Fruit fly (Drosophila melanogaster) whole organism, embryonic: Measurements from ENCODE around the gene CG3071.

ENCODE experiments used
- Adf1 ChIP-seq: fragments of 200-800 bp; sonication (Bioruptor generic); IDR thresholded peaks from 2 replicates; pipeline ENCODE4 v1.3.6; 2022; ENCODE audit warnings: missing biosample characterization, missing genetic modification characterization
- BEAF-32 ChIP-seq: fragments of 200-800 bp; sonication (Bioruptor generic); optimal IDR thresholded peaks from 3 replicates; lab custom pipeline; 2017; ENCODE audit warnings: missing biosample characterization, missing genetic modification characterization, mild to moderate bottlenecking, moderate library complexity, missing genetic modification reagents
- CG10267 ChIP-seq: fragments of 200-800 bp; sonication (Bioruptor generic); optimal IDR thresholded peaks from 2 replicates; lab custom pipeline; 2018; ENCODE audit warnings: missing biosample characterization, mild to moderate bottlenecking, missing genetic modification characterization, moderate library complexity
- CG1233 ChIP-seq: fragments of 200-800 bp; sonication (Bioruptor generic); optimal IDR thresholded peaks from 4 replicates; lab custom pipeline; 2018; ENCODE audit warnings: missing biosample characterization, mild to moderate bottlenecking, missing genetic modification characterization
- CG12391 ChIP-seq: fragments of 200-800 bp; sonication (Bioruptor generic); optimal IDR thresholded peaks from 3 replicates; lab custom pipeline; 2018; ENCODE audit warnings: missing biosample characterization, mild to moderate bottlenecking, missing genetic modification characterization, moderate library complexity
- CG12659 ChIP-seq: fragments of 200-800 bp; sonication (Bioruptor generic); optimal IDR thresholded peaks from 3 replicates; lab custom pipeline; 2017; ENCODE audit warnings: mild to moderate bottlenecking, missing biosample characterization, missing genetic modification reagents, missing genetic modification characterization
- CG14667 ChIP-seq: fragments of 200-800 bp; sonication (Bioruptor generic); IDR thresholded peaks from 2 replicates; pipeline ENCODE4 v1.3.6; 2022; ENCODE audit warnings: missing biosample characterization, missing genetic modification characterization
- CG15514 ChIP-seq: fragments of 200-800 bp; sonication (Bioruptor generic); optimal IDR thresholded peaks from 3 replicates; lab custom pipeline; 2017; ENCODE audit warnings: missing biosample characterization, missing genetic modification characterization, mild to moderate bottlenecking, moderate library complexity, missing genetic modification reagents
- CG1603 ChIP-seq: fragments of 200-800 bp; sonication (Bioruptor generic); optimal IDR thresholded peaks from 2 replicates; lab custom pipeline; 2019; ENCODE audit warnings: missing biosample characterization, mild to moderate bottlenecking, missing genetic modification characterization, moderate library complexity
- CG2116 ChIP-seq: fragments of 200-800 bp; sonication (Bioruptor generic); optimal IDR thresholded peaks from 3 replicates; lab custom pipeline; 2018; ENCODE audit warnings: missing biosample characterization, mild to moderate bottlenecking, missing genetic modification characterization
- CG3407 ChIP-seq: fragments of 200-800 bp; sonication (Bioruptor generic); optimal IDR thresholded peaks from 2 replicates; lab custom pipeline; 2018; ENCODE audit warnings: missing biosample characterization, mild to moderate bottlenecking, missing genetic modification characterization
- CG34422 ChIP-seq: fragments of 200-800 bp; sonication (Bioruptor generic); IDR thresholded peaks from 3 replicates; pipeline ENCODE4 v1.3.6; 2022; ENCODE audit warnings: missing biosample characterization, missing genetic modification characterization
- CG42726 ChIP-seq: fragments of 200-800 bp; sonication (Bioruptor generic); IDR thresholded peaks from 2 replicates; pipeline ENCODE4 v1.3.6; 2022; ENCODE audit warnings: missing biosample characterization, missing genetic modification characterization; ENCODE audit not compliant: partially characterized antibody
- CG6683 ChIP-seq: fragments of 200-800 bp; sonication (Bioruptor generic); optimal IDR thresholded peaks from 2 replicates; lab custom pipeline; 2017; ENCODE audit warnings: missing biosample characterization, mild to moderate bottlenecking, missing genetic modification characterization, missing genetic modification reagents
- CG7963 ChIP-seq: fragments of 200-800 bp; sonication (Bioruptor generic); IDR thresholded peaks from 3 replicates; pipeline ENCODE4 v1.3.6; 2022; ENCODE audit warnings: missing biosample characterization, missing genetic modification characterization; ENCODE audit not compliant: partially characterized antibody
- CG7987 ChIP-seq: fragments of 200-800 bp; sonication (Bioruptor generic); optimal IDR thresholded peaks from 2 replicates; lab custom pipeline; 2018; ENCODE audit warnings: missing biosample characterization, mild to moderate bottlenecking, missing genetic modification characterization, moderate library complexity
- CG8281 ChIP-seq: fragments of 200-800 bp; sonication (Bioruptor generic); optimal IDR thresholded peaks from 2 replicates; lab custom pipeline; 2018; ENCODE audit warnings: missing biosample characterization, mild to moderate bottlenecking, missing genetic modification characterization, moderate library complexity
- CG8924 ChIP-seq: fragments of 200-800 bp; optimal IDR thresholded peaks from 3 replicates; lab custom pipeline; 2019; ENCODE audit warnings: missing biosample characterization, mild to moderate bottlenecking, missing genetic modification characterization, moderate library complexity
- CG9932 ChIP-seq: fragments of 200-800 bp; sonication (Bioruptor generic); IDR thresholded peaks from 2 replicates; pipeline ENCODE4 v1.3.6; 2022; ENCODE audit warnings: missing biosample characterization, missing genetic modification characterization
- Dip3 ChIP-seq: fragments of 200-800 bp; sonication (Bioruptor generic); optimal IDR thresholded peaks from 3 replicates; lab custom pipeline; 2016; ENCODE audit warnings: missing biosample characterization, missing genetic modification characterization
- Doc3 ChIP-seq: fragments of 200-800 bp; sonication (Bioruptor generic); IDR thresholded peaks from 3 replicates; pipeline ENCODE4 v1.3.6; 2022; ENCODE audit warnings: missing biosample characterization, missing genetic modification characterization; ENCODE audit not compliant: partially characterized antibody
- Dp ChIP-seq: fragments of 200-800 bp; sonication (Bioruptor generic); optimal IDR thresholded peaks from 2 replicates; lab custom pipeline; 2018; ENCODE audit warnings: missing biosample characterization, mild to moderate bottlenecking, missing genetic modification characterization, moderate library complexity
- Dref ChIP-seq: fragments of 200-800 bp; sonication (Bioruptor generic); IDR thresholded peaks from 2 replicates; pipeline ENCODE4 v1.3.6; 2022; ENCODE audit warnings: missing biosample characterization, missing genetic modification characterization
- Hmr ChIP-seq: fragments of 200-800 bp; sonication (Bioruptor generic); optimal IDR thresholded peaks from 3 replicates; lab custom pipeline; 2017; ENCODE audit warnings: mild to moderate bottlenecking, missing biosample characterization, missing genetic modification reagents, missing genetic modification characterization
- MBD-R2 ChIP-seq: fragments of 200-800 bp; sonication (Bioruptor generic); IDR thresholded peaks from 2 replicates; pipeline ENCODE4 v1.3.6; 2022; ENCODE audit warnings: missing biosample characterization, missing genetic modification characterization
- Med ChIP-seq: fragments of 200-800 bp; sonication (Bioruptor generic); peaks from one replicate; lab custom pipeline; 2016; ENCODE audit warnings: missing biosample characterization, missing genetic modification characterization, mild to moderate bottlenecking, inconsistent platforms, moderate library complexity
- Nf-YC ChIP-seq: fragments of 200-800 bp; optimal IDR thresholded peaks from 3 replicates; lab custom pipeline; 2019; ENCODE audit warnings: missing biosample characterization, mild to moderate bottlenecking, missing genetic modification characterization, moderate library complexity
- Pdp1 ChIP-seq, 2 experiments: fragments of 200-800 bp; sonication (Bioruptor generic); optimal IDR thresholded peaks; 3 replicates each; lab custom pipeline; 2016; ENCODE audit warnings: missing biosample characterization in 2 of 2, missing genetic modification characterization in 2 of 2, mild to moderate bottlenecking in 1 of 2, moderate library complexity in 1 of 2
- Poxn ChIP-seq: fragments of 200-800 bp; sonication (Bioruptor generic); IDR thresholded peaks from 2 replicates; pipeline ENCODE4 v1.3.6; 2022; ENCODE audit warnings: missing biosample characterization, missing genetic modification characterization
- Scr ChIP-seq: fragments of 200-800 bp; sonication (Bioruptor generic); IDR thresholded peaks from 2 replicates; pipeline ENCODE4 v1.3.6; 2022; ENCODE audit warnings: missing biosample characterization, missing genetic modification characterization; ENCODE audit not compliant: partially characterized antibody
- Sin3A ChIP-seq: fragments of >200 bp; optimal IDR thresholded peaks from 2 replicates; lab custom pipeline; 2018
- Sry-δ ChIP-seq: fragments of 200-800 bp; sonication (Bioruptor generic); optimal IDR thresholded peaks from 2 replicates; lab custom pipeline; 2016; ENCODE audit warnings: missing biosample characterization, missing genetic modification characterization
- Xbp1 ChIP-seq: fragments of 200-800 bp; sonication (Bioruptor generic); optimal IDR thresholded peaks from 3 replicates; lab custom pipeline; 2016; ENCODE audit warnings: missing biosample characterization, mild to moderate bottlenecking, missing genetic modification characterization
- YL-1 ChIP-seq: fragments of 200-800 bp; sonication (Bioruptor generic); optimal IDR thresholded peaks from 3 replicates; lab custom pipeline; 2017; ENCODE audit warnings: missing biosample characterization, mild to moderate bottlenecking, missing genetic modification characterization
- br ChIP-seq: fragments of >200 bp; optimal IDR thresholded peaks from 2 replicates; lab custom pipeline; 2017
- crol ChIP-seq: fragments of 200-800 bp; sonication (Bioruptor generic); IDR thresholded peaks from 2 replicates; pipeline ENCODE4 v1.3.6; 2022; ENCODE audit warnings: missing biosample characterization, missing genetic modification characterization
- crp ChIP-seq, 2 experiments: fragments of 200-800 bp; sonication (Bioruptor generic); optimal IDR thresholded peaks; 2 replicates in 1 of 2; 3 replicates in 1 of 2; lab custom pipeline; 2017; ENCODE audit warnings: missing biosample characterization in 2 of 2, missing genetic modification characterization in 2 of 2, mild to moderate bottlenecking in 1 of 2, moderate library complexity in 1 of 2
- dm ChIP-seq: fragments of 200-800 bp; sonication (Bioruptor generic); optimal IDR thresholded peaks from 3 replicates; lab custom pipeline; 2016; ENCODE audit warnings: missing biosample characterization, missing genetic modification characterization
- hbn ChIP-seq: fragments of 200-800 bp; sonication (Bioruptor generic); IDR thresholded peaks from 2 replicates; pipeline ENCODE4 v1.3.6; 2022; ENCODE audit warnings: missing biosample characterization, missing genetic modification characterization; ENCODE audit not compliant: partially characterized antibody
- lab ChIP-seq: fragments of 200-800 bp; sonication (Bioruptor generic); optimal IDR thresholded peaks from 3 replicates; lab custom pipeline; 2017; ENCODE audit warnings: missing biosample characterization, missing genetic modification characterization, mild to moderate bottlenecking, moderate library complexity, missing genetic modification reagents
- nerfin-2 ChIP-seq: fragments of 200-800 bp; sonication (Bioruptor generic); IDR thresholded peaks from 2 replicates; pipeline ENCODE4 v1.3.6; 2022; ENCODE audit warnings: missing biosample characterization, missing genetic modification characterization; ENCODE audit not compliant: partially characterized antibody
- nmo ChIP-seq: fragments of 200-800 bp; sonication (Bioruptor generic); optimal IDR thresholded peaks from 2 replicates; lab custom pipeline; 2018; ENCODE audit warnings: missing biosample characterization, mild to moderate bottlenecking, missing genetic modification characterization, moderate library complexity
- phol ChIP-seq: fragments of 200-800 bp; sonication (Bioruptor generic); optimal IDR thresholded peaks from 3 replicates; lab custom pipeline; 2018; ENCODE audit warnings: missing biosample characterization, mild to moderate bottlenecking, missing genetic modification characterization, moderate library complexity
- sens ChIP-seq: fragments of 200-800 bp; sonication (Bioruptor generic); peaks from one replicate; lab custom pipeline; 2016; ENCODE audit warnings: missing biosample characterization, missing genetic modification characterization
- sna ChIP-seq: fragments of 200-800 bp; sonication (Bioruptor generic); IDR thresholded peaks from 2 replicates; pipeline ENCODE4 v1.3.6; 2022; ENCODE audit warnings: missing biosample characterization, missing genetic modification characterization; ENCODE audit not compliant: partially characterized antibody
- sug ChIP-seq: fragments of 200-800 bp; optimal IDR thresholded peaks from 2 replicates; lab custom pipeline; 2019; ENCODE audit warnings: missing biosample characterization, mild to moderate bottlenecking, missing genetic modification characterization, moderate library complexity
- trem ChIP-seq: fragments of 200-800 bp; optimal IDR thresholded peaks from 3 replicates; lab custom pipeline; 2019; ENCODE audit warnings: missing biosample characterization, mild to moderate bottlenecking, missing genetic modification characterization, moderate library complexity
- unc-4 ChIP-seq: fragments of 200-800 bp; sonication (Bioruptor generic); IDR thresholded peaks from 2 replicates; pipeline ENCODE4 v1.3.6; 2022; ENCODE audit warnings: missing biosample characterization, missing genetic modification characterization; ENCODE audit not compliant: partially characterized antibody
- vnd ChIP-seq: fragments of 200-800 bp; sonication (Bioruptor generic); IDR thresholded peaks from 3 replicates; pipeline ENCODE4 v1.3.6; 2022; ENCODE audit warnings: missing biosample characterization, missing genetic modification characterization; ENCODE audit not compliant: partially characterized antibody

Gene CG3071

DNA sequence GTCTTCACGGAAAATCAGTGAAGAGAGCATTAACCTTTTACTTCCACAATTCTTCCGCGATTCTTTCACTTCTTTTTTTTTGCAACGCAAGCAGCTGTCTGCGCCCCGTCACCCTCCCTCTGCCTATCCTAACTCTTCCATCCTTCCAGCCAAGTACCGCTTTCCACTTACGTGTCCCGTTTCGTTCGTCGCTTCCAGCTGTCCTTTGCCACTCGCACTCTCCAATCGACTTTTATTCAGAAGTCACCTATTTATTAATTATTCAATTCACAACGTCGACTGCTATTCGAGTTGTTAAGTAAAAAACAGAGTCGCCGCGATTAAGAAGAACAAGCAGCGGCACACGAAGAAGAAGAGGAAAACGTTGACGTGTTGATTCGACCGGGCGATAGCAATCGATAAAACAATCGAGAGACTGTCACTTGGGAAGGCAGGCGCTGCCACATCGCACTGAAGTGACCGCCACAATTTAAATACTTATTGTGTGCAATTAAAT lies 12.1 kb downstream of the CG3071 start, which contains the start of gene Grp170 (continued):
- peak; percentile 87 for TF ChIP-seq vnd (GFP tag; lab: Robert Waterston, UW)
- peak; percentile 69 for TF ChIP-seq trem (tag; lab: Kevin White, UChicago)
- peak; percentile 81 for TF ChIP-seq sens (GFP tag; lab: Kevin White, UChicago)
- TF ChIP-seq crp (GFP tag; optimal IDR thresholded peaks at IDR 0.05; lab: Kevin White, UChicago): peak in 1 of 2 experiments; percentile 53
- TF ChIP-seq CG12391 (tag; lab: Kevin White, UChicago): peak; percentile 27
- TF ChIP-seq CG1233 (GFP tag; lab: Kevin White, UChicago): no peak
- TF ChIP-seq phol (tag; lab: Kevin White, UChicago): peak; percentile 39
- TF ChIP-seq CG10267 (tag; lab: Kevin White, UChicago): peak; percentile 47
- TF ChIP-seq CG6683 (GFP tag; lab: Kevin White, UChicago): peak; percentile 1
- peak; percentile 6 for TF ChIP-seq Dip3 (GFP tag; lab: Kevin White, UChicago)
- peak; percentile 85 for TF ChIP-seq CG7963 (GFP tag; lab: Robert Waterston, UW)
- peak; percentile 19 for TF ChIP-seq CG7987 (GFP tag; lab: Kevin White, UChicago)
- TF ChIP-seq dm (GFP tag; lab: Kevin White, UChicago): peak; percentile 17
- peak; percentile 84 for TF ChIP-seq Sry-δ (GFP tag; lab: Kevin White, UChicago)
- peak; percentile 63 for TF ChIP-seq Adf1 (GFP tag; lab: Robert Waterston, UW)
- TF ChIP-seq crol (GFP tag; lab: Robert Waterston, UW): peak; percentile 94
- peak; percentile 88; the same call in 2 of the 3 replicates for TF ChIP-seq CG34422 (GFP tag; lab: Robert Waterston, UW)
- peak; percentile 90 for TF ChIP-seq Med (GFP tag; lab: Kevin White, UChicago)
- TF ChIP-seq Dref (GFP tag; lab: Robert Waterston, UW): peak; percentile 92
- peak; percentile 63 for TF ChIP-seq CG1603 (tag; lab: Kevin White, UChicago)
- TF ChIP-seq Scr (GFP tag; lab: Robert Waterston, UW): peak; percentile 86
- TF ChIP-seq CG8924 (tag; lab: Kevin White, UChicago): peak; percentile 27
- TF ChIP-seq Doc3 (GFP tag; lab: Robert Waterston, UW): peak; percentile 69
- TF ChIP-seq CG9932 (GFP tag; lab: Robert Waterston, UW): peak; percentile 18; the same call in 1 of the 2 replicates
- TF ChIP-seq CG42726 (GFP tag; lab: Robert Waterston, UW): peak; percentile 93
- peak; percentile 86 for TF ChIP-seq unc-4
- TF ChIP-seq nerfin-2: peak; percentile 67
- peak; percentile 17 for TF ChIP-seq Nf-YC (tag; lab: Kevin White, UChicago)
- TF ChIP-seq Poxn: no peak
- TF ChIP-seq sna (GFP tag; lab: Robert Waterston, UW): peak; percentile 78
- TF ChIP-seq YL-1 (GFP tag; lab: Kevin White, UChicago): peak; percentile 80
- TF ChIP-seq sug (tag; lab: Kevin White, UChicago): peak; percentile 34
- peak; percentile 44 for TF ChIP-seq CG12659 (GFP tag; lab: Kevin White, UChicago)
- TF ChIP-seq CG3407 (GFP tag; lab: Kevin White, UChicago): no peak
- TF ChIP-seq hbn (GFP tag; lab: Robert Waterston, UW): peak; percentile 84
- peak; percentile 91 for TF ChIP-seq CG2116 (GFP tag; lab: Kevin White, UChicago)
- peak; percentile 31 for TF ChIP-seq Hmr (GFP tag; lab: Kevin White, UChicago)
- peak; percentile 12 for TF ChIP-seq lab
- peak; percentile 34 for TF ChIP-seq nmo (GFP tag; lab: Kevin White, UChicago)
- no peak for TF ChIP-seq br (lab: Kevin White, UChicago)
- TF ChIP-seq Dp: peak; percentile 96
- peak; percentile 56; the same call in 1 of the 2 replicates for TF ChIP-seq MBD-R2 (GFP tag; lab: Robert Waterston, UW)
- TF ChIP-seq Sin3A (lab: Kevin White, UChicago): peak; percentile 72
- peak; percentile 91 for TF ChIP-seq BEAF-32 (GFP tag; lab: Kevin White, UChicago)
- peak in 1 of 2 experiments; percentile 12 for TF ChIP-seq Pdp1 (GFP tag; optimal IDR thresholded peaks at IDR 0.05; lab: Kevin White, UChicago)
- peak; percentile 82 for TF ChIP-seq CG15514 (GFP tag; lab: Kevin White, UChicago)
- no peak for TF ChIP-seq CG14667
- TF ChIP-seq CG8281 (tag; lab: Kevin White, UChicago): no peak
- TF ChIP-seq Xbp1 (GFP tag; lab: Kevin White, UChicago): peak; percentile 96
